Fruit fly (Drosophila melanogaster) whole organism, pupa: ENCODE results near the gene Trxr2.

Experiments
- CG10348 ChIP-seq: fragments of 200-800 bp; sonication (Bioruptor generic); IDR thresholded peaks from 2 replicates; pipeline ENCODE4 v1.3.6; 2022; ENCODE audit warnings: missing biosample characterization, missing genetic modification characterization
- CG12605 ChIP-seq: fragments of 200-800 bp; sonication (Bioruptor generic); IDR thresholded peaks from 2 replicates; pipeline ENCODE4 v1.3.6; 2022; ENCODE audit warnings: missing biosample characterization, missing genetic modification characterization
- CG17806 ChIP-seq: fragments of 200-800 bp; sonication (Bioruptor generic); optimal IDR thresholded peaks from 2 replicates; lab custom pipeline; 2018; ENCODE audit warnings: missing biosample characterization, mild to moderate bottlenecking, missing genetic modification characterization, moderate library complexity
- CG4496 ChIP-seq: fragments of 200-800 bp; sonication (Bioruptor generic); IDR thresholded peaks from 3 replicates; pipeline ENCODE4 v1.3.6; 2022; ENCODE audit warnings: missing biosample characterization, missing genetic modification characterization
- CG9948 ChIP-seq: fragments of 200-800 bp; sonication (Bioruptor generic); optimal IDR thresholded peaks from 2 replicates; lab custom pipeline; 2018; ENCODE audit warnings: missing biosample characterization, mild to moderate bottlenecking, missing genetic modification characterization, moderate library complexity
- EcR ChIP-seq: fragments of 200-800 bp; sonication (Bioruptor generic); optimal IDR thresholded peaks from 3 replicates; lab custom pipeline; 2019; ENCODE audit warnings: missing biosample characterization, missing genetic modification characterization, mild to moderate bottlenecking, moderate library complexity, missing genetic modification reagents
- Ets98B ChIP-seq: fragments of 200-800 bp; sonication (Bioruptor generic); IDR thresholded peaks from 2 replicates; pipeline ENCODE4 v1.3.6; 2022; ENCODE audit warnings: missing biosample characterization, missing genetic modification characterization
- Snoo ChIP-seq: fragments of 200-800 bp; sonication (Bioruptor generic); optimal IDR thresholded peaks from 3 replicates; lab custom pipeline; 2017; ENCODE audit warnings: missing biosample characterization, mild to moderate bottlenecking, missing genetic modification characterization, inconsistent platforms
- rn ChIP-seq: fragments of 200-800 bp; sonication (Bioruptor generic); IDR thresholded peaks from 2 replicates; pipeline ENCODE4 v1.3.6; 2022; ENCODE audit warnings: missing biosample characterization, missing genetic modification characterization

dm6 chr3L:22501300-22501699 is 48.7 kb upstream of the Trxr2 start, which contains the start of gene CG43312:
- TF ChIP-seq CG12605 (GFP tag; lab: Robert Waterston, UW) (no peak), CG17806 (no peak), CG9948 (tag; lab: Kevin White, UChicago) (no peak), CG4496 (GFP tag; lab: Robert Waterston, UW) (no peak), rn (GFP tag; lab: Robert Waterston, UW) (no peak), EcR (GFP tag; lab: Kevin White, UChicago) (no peak), CG10348 (no peak), Ets98B (GFP tag; lab: Robert Waterston, UW) (no peak), Snoo (tag; lab: Kevin White, UChicago) (no peak)
